Fruit fly (Drosophila melanogaster): ENCODE results near the gene CG7208.
A peak's percentile ranks its signal among the peaks of the same experiment; 100 is the strongest.

CG7208 gene

dm6 chr3R:18220211-18220749 lies 34.8 kb upstream of the CG7208 start, which contains the start of the genes CG7988 and CG7183 (continued):
- TF ChIP-seq cwo (GFP tag; optimal IDR thresholded peaks at IDR 0.05) (peak; percentile 90), HmgD (GFP tag; optimal IDR thresholded peaks at IDR 0.05) (peak; percentile 31), CG10274 (GFP tag; optimal IDR thresholded peaks at IDR 0.05) (peak; percentile 73), B-H1 (GFP tag; IDR thresholded peaks at IDR 0.05) (peak; percentile 98), dpn (GFP tag; optimal IDR thresholded peaks at IDR 0.05) (peak; percentile 96 to 99), ken (GFP tag; IDR thresholded peaks at IDR 0.05) (peak; percentile 96), CG12744 (GFP tag; optimal IDR thresholded peaks at IDR 0.05) (peak; percentile 94), nom (GFP tag; optimal IDR thresholded peaks at IDR 0.05) (peak; percentile 89), Xbp1 (GFP tag; optimal IDR thresholded peaks at IDR 0.05) (peak; percentile 98), row (GFP tag; IDR thresholded peaks at IDR 0.05) (peak; percentile 100), CG31388 (GFP tag; optimal IDR thresholded peaks at IDR 0.05) (peak; percentile 92), CG33213 (GFP tag; optimal IDR thresholded peaks at IDR 0.05) (peak; percentile 81), crp (GFP tag; optimal IDR thresholded peaks at IDR 0.05) (peak; percentile 98), CG4854 (GFP tag; optimal IDR thresholded peaks at IDR 0.05) (peak; percentile 92), CG13775 (GFP tag; optimal IDR thresholded peaks at IDR 0.05) (peak; percentile 98), NC2α (GFP tag; optimal IDR thresholded peaks at IDR 0.05) (peak; percentile 80), Adf1 (GFP tag; IDR thresholded peaks at IDR 0.05) (peak; percentile 86), chinmo (GFP tag; IDR thresholded peaks at IDR 0.05; ENCODE audit: partially characterized antibody) (no peak), CG32767 (GFP tag; IDR thresholded peaks at IDR 0.05) (peak; percentile 98), HLH54F (GFP tag; optimal IDR thresholded peaks at IDR 0.05) (peak; percentile 94), CG9609 (GFP tag; optimal IDR thresholded peaks at IDR 0.05) (peak; percentile 92), stwl (tag; optimal IDR thresholded peaks at IDR 0.05) (peak; percentile 86), cg (GFP tag; optimal IDR thresholded peaks at IDR 0.05) (no peak), tll (GFP tag; optimal IDR thresholded peaks at IDR 0.05) (peak in 1 of 2 experiments; percentile 90), CG18476 (GFP tag; optimal IDR thresholded peaks at IDR 0.05) (peak; percentile 96), zen2 (GFP tag; IDR thresholded peaks at IDR 0.05; ENCODE audit: partially characterized antibody) (no peak), Mrtf (GFP tag; IDR thresholded peaks at IDR 0.05) (peak; percentile 97), CG10654 (GFP tag; optimal IDR thresholded peaks at IDR 0.05) (peak; percentile 97), ash1 (GFP tag; optimal IDR thresholded peaks at IDR 0.05) (no peak), gcm2 (GFP tag; optimal IDR thresholded peaks at IDR 0.05) (peak; percentile 84), dmrt99B (tag; optimal IDR thresholded peaks at IDR 0.05) (peak; percentile 98), sens (GFP tag) (peak; percentile 99), NFAT (GFP tag; IDR thresholded peaks at IDR 0.05) (peak; percentile 96), CG1792 (GFP tag; optimal IDR thresholded peaks at IDR 0.05) (peak; percentile 76), CG1603 (tag; optimal IDR thresholded peaks at IDR 0.05) (peak; percentile 90), Dfd (GFP tag; optimal IDR thresholded peaks at IDR 0.05) (no peak), phol (tag; optimal IDR thresholded peaks at IDR 0.05) (peak; percentile 98), hkb (optimal IDR thresholded peaks at IDR 0.05) (no peak), hkb (GFP tag; IDR thresholded peaks at IDR 0.05) (peak; percentile 98), TFAM (GFP tag; optimal IDR thresholded peaks at IDR 0.05) (peak; percentile 66)

DNA sequence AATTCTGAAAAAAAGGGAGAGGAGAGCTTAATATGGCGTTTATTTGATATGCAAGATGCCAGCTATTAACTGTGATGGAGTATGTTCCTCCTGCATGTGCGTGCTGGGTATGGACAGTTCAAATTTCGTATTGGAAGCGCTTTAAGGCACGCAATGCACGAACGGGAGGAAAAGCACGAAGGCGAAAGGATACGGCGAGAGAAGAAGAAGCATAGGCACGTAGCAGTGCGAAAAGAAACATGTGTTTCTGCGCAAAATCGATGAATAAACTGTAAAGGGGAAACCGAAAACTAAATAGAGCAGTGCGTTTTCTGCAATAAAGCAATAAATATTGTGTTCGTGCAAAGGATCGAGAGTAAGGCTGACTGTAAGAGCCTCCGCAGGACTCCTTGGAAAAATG lies 30.4 kb upstream of the CG7208 start, which contains the start of gene CG14314:
Gene CG14314 (plus strand): TSS at position 243 of the 400 bp plus-strand sequence.
- TF ChIP-seq ase (GFP tag; IDR thresholded peaks at IDR 0.05) (no peak), wek (GFP tag; optimal IDR thresholded peaks at IDR 0.05) (no peak), CG8290 (GFP tag; optimal IDR thresholded peaks at IDR 0.05) (no peak), CG8290 (tag; optimal IDR thresholded peaks at IDR 0.05) (no peak), Taf1 (GFP tag; IDR thresholded peaks at IDR 0.05) (no peak), sima (GFP tag; optimal IDR thresholded peaks at IDR 0.05) (no peak), dm (GFP tag; optimal IDR thresholded peaks at IDR 0.05) (no peak), CG6765 (GFP tag; optimal IDR thresholded peaks at IDR 0.05) (no peak), Bgb (GFP tag; IDR thresholded peaks at IDR 0.05; ENCODE audit: partially characterized antibody) (peak; percentile 56; the same call in 1 of the 2 replicates), stwl (tag; optimal IDR thresholded peaks at IDR 0.05) (no peak), br (optimal IDR thresholded peaks at IDR 0.05) (no peak), MBD-R2 (GFP tag; IDR thresholded peaks at IDR 0.05) (0 out of 2 replicates have a peak, but pooled peaks have one; percentile 36), aop (GFP tag; IDR thresholded peaks at IDR 0.05) (no peak), unc-4 (GFP tag; IDR thresholded peaks at IDR 0.05; ENCODE audit: partially characterized antibody) (peak; percentile 16; the same call in 1 of the 2 replicates)
